Worm (Caenorhabditis elegans) whole organism, late embryonic: ENCODE measurements around the gene Y53F4B.11.
A peak's percentile ranks its signal among the peaks of the same experiment; 100 is the strongest.
"Not testable (repeated sequence)": the region's sequence is repeated elsewhere in the genome, so short reads cannot be mapped to it uniquely, and the experiment has no call there.

ENCODE experiments used
- C08G9.2 ChIP-seq: sonication (generic microtip); optimal IDR thresholded peaks from 2 replicates; lab custom pipeline; 2016; ENCODE audit warnings: mild to moderate bottlenecking, missing genetic modification characterization, moderate library complexity, missing compliant biosample characterization
- K02D7.2 ChIP-seq: sonication (generic microtip); optimal IDR thresholded peaks from 2 replicates; lab custom pipeline; 2017; ENCODE audit warnings: mild to moderate bottlenecking, missing genetic modification characterization, missing compliant biosample characterization
- K09A11.1 ChIP-seq: sonication (generic microtip); optimal IDR thresholded peaks from 2 replicates; lab custom pipeline; 2017; ENCODE audit warnings: antibody characterized with exemption, mild to moderate bottlenecking, missing genetic modification characterization, missing compliant biosample characterization; ENCODE audit not compliant: insufficient read depth
- ceh-14 ChIP-seq: sonication (generic microtip); optimal IDR thresholded peaks from 2 replicates; lab custom pipeline; 2016; ENCODE audit warnings: missing genotype, missing genetic modification characterization, missing compliant biosample characterization
- ceh-19 ChIP-seq: fragments of 200-800 bp; sonication (Bioruptor generic); optimal IDR thresholded peaks from 2 replicates; lab custom pipeline; 2018; ENCODE audit warnings: mild to moderate bottlenecking, missing genetic modification characterization, missing compliant biosample characterization
- ceh-2 ChIP-seq: sonication (generic microtip); optimal IDR thresholded peaks from 2 replicates; lab custom pipeline; 2016; ENCODE audit warnings: missing genotype, missing genetic modification characterization, missing compliant biosample characterization
- ceh-22 ChIP-seq: sonication (generic microtip); optimal IDR thresholded peaks from 2 replicates; lab custom pipeline; 2017; ENCODE audit warnings: missing biosample characterization, missing genetic modification characterization
- ceh-24 ChIP-seq: sonication (generic microtip); optimal IDR thresholded peaks from 2 replicates; lab custom pipeline; 2016; ENCODE audit warnings: mild to moderate bottlenecking, missing genetic modification characterization, missing compliant biosample characterization
- ceh-30 ChIP-seq: fragments of 150-350 bp; optimal IDR thresholded peaks from 2 replicates; lab custom pipeline; 2014; ENCODE audit warnings: missing biosample characterization, missing genetic modification characterization
- ceh-31 ChIP-seq: sonication (generic microtip); optimal IDR thresholded peaks from 2 replicates; lab custom pipeline; 2016; ENCODE audit warnings: missing genetic modification characterization, missing compliant biosample characterization
- ceh-34 ChIP-seq: sonication (generic microtip); optimal IDR thresholded peaks from 2 replicates; lab custom pipeline; 2016; ENCODE audit warnings: mild to moderate bottlenecking, missing genetic modification characterization, missing compliant biosample characterization
- ceh-45 ChIP-seq: fragments of 200-800 bp; sonication (Bioruptor generic); IDR thresholded peaks from 2 replicates; pipeline ENCODE4 v1.3.6; 2022; ENCODE audit warnings: missing genetic modification reagents, missing genetic modification characterization, missing compliant biosample characterization
- ceh-48 ChIP-seq: sonication (generic microtip); optimal IDR thresholded peaks from 2 replicates; lab custom pipeline; 2016; ENCODE audit warnings: missing genetic modification characterization, inconsistent platforms, missing compliant biosample characterization
- ceh-9 ChIP-seq: sonication (generic microtip); optimal IDR thresholded peaks from 2 replicates; lab custom pipeline; 2016; ENCODE audit warnings: mild to moderate bottlenecking, missing genetic modification characterization, inconsistent platforms, missing compliant biosample characterization
- che-1 ChIP-seq: sonication (generic microtip); optimal IDR thresholded peaks from 2 replicates; lab custom pipeline; 2016; ENCODE audit warnings: mild to moderate bottlenecking, missing genetic modification characterization, missing compliant biosample characterization
- dve-1 ChIP-seq: sonication (generic microtip); optimal IDR thresholded peaks from 2 replicates; lab custom pipeline; 2017; ENCODE audit warnings: antibody characterized with exemption, mild to moderate bottlenecking, missing genetic modification characterization, missing compliant biosample characterization
- elt-4 ChIP-seq: sonication (generic microtip); optimal IDR thresholded peaks from 2 replicates; lab custom pipeline; 2016; ENCODE audit warnings: missing genetic modification characterization, missing compliant biosample characterization
- eyg-1 ChIP-seq: sonication (generic microtip); optimal IDR thresholded peaks from 2 replicates; lab custom pipeline; 2016; ENCODE audit warnings: missing genotype, missing genetic modification characterization, missing compliant biosample characterization
- fkh-10 ChIP-seq: fragments of 150-350 bp; optimal IDR thresholded peaks from 2 replicates; lab custom pipeline; 2014; ENCODE audit warnings: missing biosample characterization, missing genetic modification reagents, missing genetic modification characterization
- gmeb-2 ChIP-seq: sonication (generic microtip); optimal IDR thresholded peaks from 2 replicates; lab custom pipeline; 2016; ENCODE audit warnings: missing genetic modification characterization, inconsistent platforms, missing compliant biosample characterization
- hlh-8 ChIP-seq: sonication (generic microtip); optimal IDR thresholded peaks from 2 replicates; lab custom pipeline; 2016; ENCODE audit warnings: missing genotype, missing genetic modification characterization, missing compliant biosample characterization
- lim-6 ChIP-seq: sonication (generic microtip); optimal IDR thresholded peaks from 2 replicates; lab custom pipeline; 2016; ENCODE audit warnings: missing genetic modification characterization, missing compliant biosample characterization
- madf-2 ChIP-seq: sonication (generic microtip); optimal IDR thresholded peaks from 2 replicates; lab custom pipeline; 2017; ENCODE audit warnings: missing genetic modification characterization, missing compliant biosample characterization
- nhr-11 ChIP-seq: fragments of 150-350 bp; optimal IDR thresholded peaks from 2 replicates; lab custom pipeline; 2014; ENCODE audit warnings: missing biosample characterization, missing genetic modification characterization
- npax-4 ChIP-seq: sonication (generic microtip); optimal IDR thresholded peaks from 2 replicates; lab custom pipeline; 2016; ENCODE audit warnings: missing genetic modification characterization, missing compliant biosample characterization
- odd-2 ChIP-seq: sonication (generic microtip); optimal IDR thresholded peaks from 2 replicates; lab custom pipeline; 2017; ENCODE audit warnings: antibody characterized with exemption, mild to moderate bottlenecking, missing genetic modification characterization, missing compliant biosample characterization
- pag-3 ChIP-seq: sonication (generic microtip); optimal IDR thresholded peaks from 2 replicates; lab custom pipeline; 2016; ENCODE audit warnings: missing compliant biosample characterization, missing genetic modification characterization, borderline replicate concordance
- pat-9 ChIP-seq: fragments of 200-800 bp; sonication (Bioruptor generic); optimal IDR thresholded peaks from 2 replicates; lab custom pipeline; 2018; ENCODE audit warnings: mild to moderate bottlenecking, missing genetic modification characterization, moderate library complexity, missing compliant biosample characterization
- pax-1 ChIP-seq: fragments of 150-350 bp; optimal IDR thresholded peaks from 2 replicates; lab custom pipeline; 2014; ENCODE audit warnings: missing biosample characterization, missing genetic modification characterization
- pha-2 ChIP-seq: sonication (generic microtip); optimal IDR thresholded peaks from 2 replicates; lab custom pipeline; 2017; ENCODE audit warnings: mild to moderate bottlenecking, missing genetic modification characterization, missing compliant biosample characterization
- pha-4 ChIP-seq: fragments of 150-350 bp; optimal IDR thresholded peaks from 2 replicates; lab custom pipeline; 2018; ENCODE audit warnings: missing biosample characterization, missing genetic modification reagents, missing genetic modification characterization
- ref-2 ChIP-seq: sonication (generic microtip); optimal IDR thresholded peaks from 2 replicates; lab custom pipeline; 2016; ENCODE audit warnings: missing genetic modification characterization, missing compliant biosample characterization
- rnt-1 ChIP-seq: sonication (generic microtip); optimal IDR thresholded peaks from 2 replicates; lab custom pipeline; 2016; ENCODE audit warnings: missing genetic modification characterization, missing compliant biosample characterization
- sdc-2 ChIP-seq: sonication (generic microtip); optimal IDR thresholded peaks from 2 replicates; lab custom pipeline; 2016; ENCODE audit warnings: missing genotype, missing genetic modification characterization, missing compliant biosample characterization
- sox-4 ChIP-seq: sonication (generic microtip); optimal IDR thresholded peaks from 2 replicates; lab custom pipeline; 2017; ENCODE audit warnings: mild to moderate bottlenecking, missing genetic modification characterization, inconsistent platforms, missing compliant biosample characterization
- unc-3 ChIP-seq, 2 experiments: fragments of 200-800 bp in 1 of 2; sonication (Bioruptor generic) in 1 of 2; sonication (generic microtip) in 1 of 2; conservative IDR thresholded peaks in 1 of 2; optimal IDR thresholded peaks in 1 of 2; 2 replicates each; pipeline versions ENCODE4 v1.3.6 to Lab custom; 2016 to 2022; ENCODE audit warnings: missing compliant biosample characterization in 2 of 2, missing genetic modification characterization in 2 of 2, missing genetic modification reagents in 1 of 2
- unc-42 ChIP-seq: sonication (generic microtip); optimal IDR thresholded peaks from 2 replicates; lab custom pipeline; 2016; ENCODE audit warnings: missing genotype, missing genetic modification characterization, missing compliant biosample characterization
- unc-55 ChIP-seq: sonication (generic microtip); optimal IDR thresholded peaks from 2 replicates; lab custom pipeline; 2017; ENCODE audit warnings: missing biosample characterization, missing genetic modification reagents, missing genetic modification characterization
- unc-86 ChIP-seq: sonication (generic microtip); optimal IDR thresholded peaks from 2 replicates; lab custom pipeline; 2016; ENCODE audit warnings: missing genetic modification characterization, missing compliant biosample characterization

Gene Y53F4B.11

DNA sequence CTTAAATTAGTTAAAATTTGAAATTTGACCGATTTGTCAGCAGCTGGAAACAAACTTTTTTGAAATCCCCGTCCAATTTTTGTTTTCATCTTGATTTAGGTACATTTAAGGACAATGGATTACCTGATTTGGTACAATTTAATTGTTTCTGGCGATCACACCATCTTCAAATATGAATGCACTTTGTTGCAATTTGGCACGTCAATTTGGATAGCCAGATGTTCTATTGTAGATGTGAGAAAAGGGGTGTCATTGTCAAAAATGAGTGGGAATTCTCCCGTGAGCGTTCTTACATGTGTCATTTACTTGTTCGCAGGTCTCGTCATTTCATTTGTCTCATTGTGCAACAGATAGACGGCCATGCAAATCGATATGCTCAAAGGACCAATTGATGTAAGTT lies 22.4 kb upstream of the Y53F4B.11 start, which contains the start of gene Y53F4B.43:
Y53F4B.43 (plus strand) TSS at position 301 of the 400 bp plus-strand sequence.
- TF ChIP-seq dve-1, ceh-9, rnt-1 (tag; lab: Kevin White, UChicago): not testable (repeated sequence)
- TF ChIP-seq, all 69 proteins: peak for 0; not testable (repeated sequence) for 69

DNA sequence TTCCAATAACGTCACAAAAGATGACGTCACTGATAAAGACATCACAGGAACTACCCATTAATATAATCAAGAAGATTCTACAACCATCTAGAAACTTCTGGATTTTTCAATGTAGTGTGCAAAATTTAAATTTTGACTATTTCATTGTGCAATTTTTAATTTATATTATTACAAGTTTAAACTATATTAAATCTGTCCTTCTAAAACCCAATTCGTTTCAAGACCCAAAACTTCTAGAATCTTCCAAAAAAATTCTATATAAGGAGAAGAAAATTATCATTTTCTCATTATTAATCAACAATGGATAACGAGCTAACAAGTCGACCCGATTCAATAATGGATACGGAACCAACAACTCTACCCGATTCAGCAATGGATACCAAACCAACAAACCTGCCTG lies 17.9 kb upstream of the Y53F4B.11 start, which contains the start of gene Y53F4B.7:
Y53F4B.7 (plus strand) TSS at position 301 of the 400 bp plus-strand sequence.
- TF ChIP-seq ceh-24, elt-4, ceh-48 (tag; lab: Kevin White, UChicago): not testable (repeated sequence)

ce11 chrII:15003410-15003809 lies 7.1 kb upstream of the Y53F4B.11 start, which contains the start of gene Y53F4B.10:
Y53F4B.10 (minus strand) TSS chrII:15003510.
- TF ChIP-seq odd-2 (tag; lab: Kevin White, UChicago) (no peak), unc-3 (GFP tag; conservative IDR thresholded peaks at IDR 0.05; lab: Robert Waterston, UW) (no peak), unc-3 (tag; optimal IDR thresholded peaks at IDR 0.05; lab: Kevin White, UChicago) (no peak), sdc-2 (tag; lab: Kevin White, UChicago) (no peak), ceh-24 (tag; lab: Kevin White, UChicago) (no peak), pha-4 (tag; lab: Kevin White, UChicago) (no peak), unc-86 (tag; lab: Kevin White, UChicago) (no peak)

DNA sequence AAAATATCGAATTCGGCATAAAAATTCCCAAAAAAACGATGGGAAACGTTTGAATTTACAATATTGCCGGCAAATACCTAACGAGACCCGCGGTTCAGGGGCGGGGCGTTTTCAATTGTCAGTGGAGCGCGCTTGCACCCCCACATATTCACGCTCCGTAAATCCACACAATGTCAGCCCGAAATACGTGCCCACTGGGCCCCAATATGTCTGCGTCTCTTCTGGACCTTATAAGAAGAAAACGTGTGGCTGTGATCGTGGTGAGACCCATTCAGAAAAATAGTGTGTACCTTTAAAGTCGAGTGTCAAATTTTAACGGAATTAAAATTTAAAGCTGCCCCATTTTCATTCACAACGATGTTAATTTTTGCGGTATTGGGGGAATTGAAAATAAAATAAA lies 6.0 kb upstream of the Y53F4B.11 start:
- TF ChIP-seq lim-6 (tag; lab: Kevin White, UChicago) (no peak), ceh-30 (tag; lab: Kevin White, UChicago) (no peak), K02D7.2 (tag; lab: Kevin White, UChicago) (no peak), ref-2 (no peak), pha-4 (tag; lab: Kevin White, UChicago) (no peak), ceh-2 (no peak), ceh-14 (tag; lab: Kevin White, UChicago) (no peak), pat-9 (tag; lab: Kevin White, UChicago) (no peak), npax-4 (tag; lab: Kevin White, UChicago) (no peak), ceh-48 (tag; lab: Kevin White, UChicago) (no peak), eyg-1 (tag; lab: Kevin White, UChicago) (no peak), pax-1 (tag; lab: Kevin White, UChicago) (no peak)
- TF ChIP-seq, all 69 proteins: peak for 0

DNA sequence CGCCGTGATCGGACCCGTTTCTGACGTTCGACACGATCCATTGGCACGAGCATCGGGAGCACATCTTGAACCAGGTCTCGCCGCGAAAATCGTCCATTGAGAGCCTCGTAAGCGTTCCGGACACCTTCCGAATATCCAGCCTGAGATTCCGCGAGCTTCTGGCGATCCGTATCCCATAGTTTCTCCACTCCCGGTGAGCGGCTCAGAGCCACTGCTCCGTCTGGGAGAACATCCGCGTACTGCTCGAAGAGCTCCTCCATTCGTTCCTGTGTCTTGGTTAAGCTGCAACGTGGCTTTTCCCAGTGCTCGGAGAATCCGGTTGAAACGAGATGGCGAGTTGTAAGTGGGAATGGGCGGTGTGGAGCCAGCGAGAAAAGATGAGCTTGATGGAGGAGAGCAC lies 5.4 kb upstream of the Y53F4B.11 start:
- no peak for TF ChIP-seq lim-6 (tag; lab: Kevin White, UChicago)
- no peak for TF ChIP-seq eyg-1 (tag; lab: Kevin White, UChicago)
- TF ChIP-seq elt-4 (tag; lab: Kevin White, UChicago), result no peak
- no peak for TF ChIP-seq gmeb-2 (tag; lab: Kevin White, UChicago)
- no peak for TF ChIP-seq ceh-34 (tag; lab: Kevin White, UChicago)
- no peak for TF ChIP-seq K09A11.1 (tag; lab: Kevin White, UChicago)
- no peak for TF ChIP-seq ceh-31 (tag; lab: Kevin White, UChicago)
- TF ChIP-seq, all 69 proteins: peak for 0

DNA sequence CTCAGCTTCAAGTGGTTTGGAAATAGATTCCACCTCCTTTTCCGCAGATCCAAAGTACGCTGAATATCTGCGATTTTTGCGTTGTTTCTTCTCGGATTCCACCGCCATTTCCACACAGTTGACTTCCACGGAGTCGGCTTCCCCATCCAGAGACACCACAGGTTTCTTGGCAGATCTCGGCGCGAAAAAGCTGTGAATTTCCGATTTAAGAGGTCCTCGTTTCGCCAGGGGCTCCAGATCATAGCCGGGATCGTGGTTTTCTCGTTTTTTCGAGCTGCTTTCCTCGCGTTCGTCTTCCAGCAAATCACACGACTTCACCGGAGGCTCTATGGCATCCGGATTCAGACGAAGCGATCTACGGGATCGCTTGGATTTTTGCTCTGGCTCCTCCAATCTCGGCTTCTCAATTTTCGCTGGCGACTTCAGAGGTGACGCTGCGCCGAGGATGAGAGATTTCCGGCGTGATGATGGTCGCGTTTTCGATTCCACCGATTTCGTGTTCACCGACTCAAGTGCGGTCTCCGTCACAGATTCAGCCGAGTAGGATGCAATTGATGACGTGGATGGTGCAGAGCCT lies 2.0 kb upstream of the Y53F4B.11 start:
- TF ChIP-seq fkh-10, result no peak
- peak; percentile 73 for TF ChIP-seq ceh-31 (tag; lab: Kevin White, UChicago)
- TF ChIP-seq hlh-8, result no peak
- TF ChIP-seq pag-3, result no peak
- no peak for TF ChIP-seq ceh-19 (GFP tag; lab: Kevin White, UChicago)
- TF ChIP-seq nhr-11 (tag; lab: Kevin White, UChicago), result no peak
- TF ChIP-seq che-1, result no peak
- no peak for TF ChIP-seq pha-2 (tag; lab: Kevin White, UChicago)
- no peak for TF ChIP-seq odd-2 (tag; lab: Kevin White, UChicago)
- no peak for TF ChIP-seq unc-55 (GFP tag; lab: Kevin White, UChicago)
- TF ChIP-seq eyg-1 (tag; lab: Kevin White, UChicago), result no peak
- TF ChIP-seq ceh-14 (tag; lab: Kevin White, UChicago), result no peak
- no peak for TF ChIP-seq ceh-22 (tag; lab: Kevin White, UChicago)
- TF ChIP-seq sox-4 (tag; lab: Kevin White, UChicago), result no peak
- peak; percentile 60 for TF ChIP-seq C08G9.2 (tag; lab: Kevin White, UChicago)
- no peak for TF ChIP-seq madf-2 (tag; lab: Kevin White, UChicago)
- TF ChIP-seq ceh-45, result no peak
- TF ChIP-seq pat-9 (tag; lab: Kevin White, UChicago), result no peak
- no peak for TF ChIP-seq unc-42
- TF ChIP-seq rnt-1 (tag; lab: Kevin White, UChicago), result no peak
- no peak for TF ChIP-seq elt-4 (tag; lab: Kevin White, UChicago)
